Fruit fly (Drosophila melanogaster) whole organism, embryonic: Measurements from ENCODE around the gene CG42811.

Experiments used
- ATbp ChIP-seq: fragments of 200-800 bp; sonication (Bioruptor generic); optimal IDR thresholded peaks from 2 replicates; lab custom pipeline; 2017; ENCODE audit warnings: missing biosample characterization, mild to moderate bottlenecking, missing genetic modification characterization, missing genetic modification reagents
- Abd-B ChIP-seq: fragments of 200-800 bp; sonication (Bioruptor generic); optimal IDR thresholded peaks from 2 replicates; lab custom pipeline; 2018; ENCODE audit warnings: missing biosample characterization, mild to moderate bottlenecking, missing genetic modification characterization, moderate library complexity
- Antp ChIP-seq: fragments of 200-800 bp; sonication (Bioruptor generic); optimal IDR thresholded peaks from 3 replicates; lab custom pipeline; 2016; ENCODE audit warnings: missing biosample characterization, missing genetic modification characterization
- BEAF-32 ChIP-seq: fragments of 200-800 bp; sonication (Bioruptor generic); optimal IDR thresholded peaks from 3 replicates; lab custom pipeline; 2017; ENCODE audit warnings: missing biosample characterization, missing genetic modification characterization, mild to moderate bottlenecking, moderate library complexity, missing genetic modification reagents
- CG10654 ChIP-seq: fragments of 200-800 bp; sonication (Bioruptor generic); optimal IDR thresholded peaks from 2 replicates; lab custom pipeline; 2016; ENCODE audit warnings: missing biosample characterization, missing genetic modification characterization
- CG13287 ChIP-seq: fragments of 200-800 bp; sonication (Bioruptor generic); IDR thresholded peaks from 2 replicates; pipeline ENCODE4 v1.3.6; 2022; ENCODE audit warnings: missing biosample characterization, missing genetic modification characterization; ENCODE audit not compliant: partially characterized antibody
- CG1647 ChIP-seq: fragments of 200-800 bp; sonication (Bioruptor generic); optimal IDR thresholded peaks from 3 replicates; lab custom pipeline; 2016; ENCODE audit warnings: missing biosample characterization, missing genetic modification characterization
- CG3726 ChIP-seq: fragments of 200-800 bp; sonication (Bioruptor generic); IDR thresholded peaks from 3 replicates; pipeline ENCODE4, ENCODE4 v1.3.6; 2022; ENCODE audit warnings: missing biosample characterization, missing genetic modification characterization
- CG3995 ChIP-seq: fragments of 200-800 bp; sonication (Bioruptor generic); optimal IDR thresholded peaks from 3 replicates; lab custom pipeline; 2016; ENCODE audit warnings: missing biosample characterization, missing genetic modification characterization
- CG4617 ChIP-seq: fragments of 200-800 bp; sonication (Bioruptor generic); optimal IDR thresholded peaks from 3 replicates; lab custom pipeline; 2016; ENCODE audit warnings: missing biosample characterization, missing genetic modification characterization, borderline replicate concordance
- CG8924 ChIP-seq: fragments of 200-800 bp; optimal IDR thresholded peaks from 3 replicates; lab custom pipeline; 2019; ENCODE audit warnings: missing biosample characterization, mild to moderate bottlenecking, missing genetic modification characterization, moderate library complexity
- CG9437 ChIP-seq: fragments of 200-800 bp; sonication (Bioruptor generic); optimal IDR thresholded peaks from 2 replicates; lab custom pipeline; 2018; ENCODE audit warnings: missing biosample characterization, mild to moderate bottlenecking, missing genetic modification characterization
- CG9797 ChIP-seq: fragments of 200-800 bp; sonication (Bioruptor generic); optimal IDR thresholded peaks from 3 replicates; lab custom pipeline; 2018; ENCODE audit warnings: missing biosample characterization, mild to moderate bottlenecking, missing genetic modification characterization
- CoRest ChIP-seq: fragments of 200-800 bp; sonication (Bioruptor generic); optimal IDR thresholded peaks from 3 replicates; lab custom pipeline; 2018; ENCODE audit warnings: missing biosample characterization, mild to moderate bottlenecking, missing genetic modification characterization, moderate library complexity
- Dp ChIP-seq: fragments of 200-800 bp; sonication (Bioruptor generic); optimal IDR thresholded peaks from 2 replicates; lab custom pipeline; 2018; ENCODE audit warnings: missing biosample characterization, mild to moderate bottlenecking, missing genetic modification characterization, moderate library complexity
- Ets97D ChIP-seq: fragments of 200-800 bp; sonication (Bioruptor generic); optimal IDR thresholded peaks from 3 replicates; lab custom pipeline; 2016; ENCODE audit warnings: missing biosample characterization, missing genetic modification characterization
- Hr3 ChIP-seq: fragments of 200-800 bp; sonication (Bioruptor generic); optimal IDR thresholded peaks from 3 replicates; lab custom pipeline; 2016; ENCODE audit warnings: missing biosample characterization, missing genetic modification characterization
- MBD-R2 ChIP-seq: fragments of 200-800 bp; sonication (Bioruptor generic); IDR thresholded peaks from 2 replicates; pipeline ENCODE4 v1.3.6; 2022; ENCODE audit warnings: missing biosample characterization, missing genetic modification characterization
- MESR4 ChIP-seq: fragments of 200-800 bp; sonication (Bioruptor generic); optimal IDR thresholded peaks from 2 replicates; lab custom pipeline; 2018; ENCODE audit warnings: missing biosample characterization, mild to moderate bottlenecking, missing genetic modification characterization, moderate library complexity
- Myb ChIP-seq: fragments of 200-800 bp; sonication (Bioruptor generic); optimal IDR thresholded peaks from 2 replicates; lab custom pipeline; 2016; ENCODE audit warnings: missing biosample characterization, missing genetic modification characterization
- Nf-YA ChIP-seq: fragments of 200-800 bp; sonication (Bioruptor generic); IDR thresholded peaks from 2 replicates; pipeline ENCODE4 v1.3.6; 2022; ENCODE audit warnings: missing biosample characterization, missing genetic modification characterization
- Six4 ChIP-seq: fragments of 200-800 bp; sonication (Bioruptor generic); optimal IDR thresholded peaks from 2 replicates; lab custom pipeline; 2016; ENCODE audit warnings: missing biosample characterization, missing genetic modification characterization
- Trl ChIP-seq, 3 experiments: fragments of >200 bp in 2 of 3; fragments of 200-800 bp in 1 of 3; sonication (Bioruptor generic) in 1 of 3; optimal IDR thresholded peaks; 2 replicates in 1 of 3; 3 replicates in 2 of 3; lab custom pipeline; 2016 to 2017; ENCODE audit warnings: missing biosample characterization in 1 of 3, missing genetic modification characterization in 1 of 3
- YL-1 ChIP-seq: fragments of 200-800 bp; sonication (Bioruptor generic); optimal IDR thresholded peaks from 3 replicates; lab custom pipeline; 2017; ENCODE audit warnings: missing biosample characterization, mild to moderate bottlenecking, missing genetic modification characterization
- ac ChIP-seq: fragments of 200-800 bp; sonication (Bioruptor generic); optimal IDR thresholded peaks from 3 replicates; lab custom pipeline; 2017; ENCODE audit warnings: missing biosample characterization, mild to moderate bottlenecking, missing genetic modification characterization
- ato ChIP-seq: fragments of 200-800 bp; sonication (Bioruptor generic); IDR thresholded peaks from 2 replicates; pipeline ENCODE4 v1.3.6; 2022; ENCODE audit warnings: missing biosample characterization, missing genetic modification characterization; ENCODE audit not compliant: partially characterized antibody
- exex ChIP-seq: fragments of 200-800 bp; sonication (Bioruptor generic); optimal IDR thresholded peaks from 4 replicates; lab custom pipeline; 2018; ENCODE audit warnings: missing biosample characterization, mild to moderate bottlenecking, missing genetic modification characterization, moderate library complexity
- fd102C ChIP-seq: fragments of 200-800 bp; sonication (Bioruptor generic); optimal IDR thresholded peaks from 2 replicates; lab custom pipeline; 2018; ENCODE audit warnings: missing biosample characterization, mild to moderate bottlenecking, missing genetic modification characterization, moderate library complexity
- fd96Cb ChIP-seq: fragments of 200-800 bp; sonication (Bioruptor generic); optimal IDR thresholded peaks from 2 replicates; lab custom pipeline; 2018; ENCODE audit warnings: missing biosample characterization, mild to moderate bottlenecking, missing genetic modification characterization, moderate library complexity
- gfzf ChIP-seq: fragments of 200-800 bp; sonication (Bioruptor generic); optimal IDR thresholded peaks from 2 replicates; lab custom pipeline; 2016; ENCODE audit warnings: missing biosample characterization, mild to moderate bottlenecking, missing genetic modification characterization, moderate library complexity
- hkb ChIP-seq, 2 experiments: fragments of 200-800 bp in 1 of 2; fragments of >200 bp in 1 of 2; sonication (Bioruptor generic) in 1 of 2; IDR thresholded peaks in 1 of 2; optimal IDR thresholded peaks in 1 of 2; 2 replicates each; pipeline versions ENCODE4 v1.3.6 to Lab custom; 2017 to 2022; ENCODE audit warnings: missing biosample characterization in 1 of 2, missing genetic modification characterization in 1 of 2
- kah ChIP-seq: fragments of 200-800 bp; sonication (Bioruptor generic); optimal IDR thresholded peaks from 2 replicates; lab custom pipeline; 2018; ENCODE audit warnings: missing biosample characterization, mild to moderate bottlenecking, missing genetic modification characterization
- knrl ChIP-seq: fragments of 200-800 bp; sonication (Bioruptor generic); IDR thresholded peaks from 3 replicates; pipeline ENCODE4 v1.3.6; 2022; ENCODE audit warnings: missing biosample characterization, missing genetic modification characterization; ENCODE audit not compliant: partially characterized antibody
- mirr ChIP-seq: fragments of 200-800 bp; sonication (Bioruptor generic); optimal IDR thresholded peaks from 3 replicates; lab custom pipeline; 2018; ENCODE audit warnings: missing biosample characterization, mild to moderate bottlenecking, missing genetic modification characterization
- mld ChIP-seq: fragments of 200-800 bp; sonication (Bioruptor generic); IDR thresholded peaks from 3 replicates; pipeline ENCODE4 v1.3.6; 2022; ENCODE audit warnings: missing biosample characterization, missing genetic modification characterization; ENCODE audit not compliant: partially characterized antibody
- oc ChIP-seq: fragments of 200-800 bp; sonication (Bioruptor generic); optimal IDR thresholded peaks from 2 replicates; lab custom pipeline; 2018; ENCODE audit warnings: missing biosample characterization, mild to moderate bottlenecking, missing genetic modification characterization, moderate library complexity
- pzg ChIP-seq: fragments of 200-800 bp; sonication (Bioruptor generic); optimal IDR thresholded peaks from 3 replicates; lab custom pipeline; 2018; ENCODE audit warnings: missing biosample characterization, mild to moderate bottlenecking, missing genetic modification characterization, moderate library complexity
- sens-2 ChIP-seq: fragments of 200-800 bp; sonication (Bioruptor generic); IDR thresholded peaks from 2 replicates; pipeline ENCODE4 v1.3.6; 2022; ENCODE audit warnings: missing biosample characterization, missing genetic modification characterization
- stwl ChIP-seq: fragments of 200-800 bp; sonication (Bioruptor generic); optimal IDR thresholded peaks from 3 replicates; lab custom pipeline; 2018; ENCODE audit warnings: missing biosample characterization, mild to moderate bottlenecking, missing genetic modification characterization, moderate library complexity
- trem ChIP-seq: fragments of 200-800 bp; optimal IDR thresholded peaks from 3 replicates; lab custom pipeline; 2019; ENCODE audit warnings: missing biosample characterization, mild to moderate bottlenecking, missing genetic modification characterization, moderate library complexity

CG42811 gene

dm6 chr3R:24359957-24360356 is 7.1 kb downstream of the CG42811 start, which contains the start of gene CG18528 (continued):
- no peak for TF ChIP-seq ac (GFP tag; lab: Kevin White, UChicago)
- no peak for TF ChIP-seq fd102C
- no peak for TF ChIP-seq mirr (GFP tag; lab: Kevin White, UChicago)
- TF ChIP-seq knrl (GFP tag; lab: Robert Waterston, UW) = peak; percentile 15; the same call in 1 of the 3 replicates
- no peak for TF ChIP-seq Six4
- peak; percentile 82 for TF ChIP-seq Abd-B (GFP tag; lab: Kevin White, UChicago)
- no peak for TF ChIP-seq Antp (GFP tag; lab: Kevin White, UChicago)
- TF ChIP-seq hkb (optimal IDR thresholded peaks at IDR 0.05; lab: Kevin White, UChicago) = no peak
- no peak for TF ChIP-seq hkb (GFP tag; IDR thresholded peaks at IDR 0.05; lab: Robert Waterston, UW)
- no peak for TF ChIP-seq Nf-YA
- peak; percentile 6 for TF ChIP-seq exex
- no peak for TF ChIP-seq Hr3 (GFP tag; lab: Kevin White, UChicago)
- no peak for TF ChIP-seq oc
- peak; percentile 64 for TF ChIP-seq CoRest (tag; lab: Kevin White, UChicago)
- no peak for TF ChIP-seq CG1647 (GFP tag; lab: Kevin White, UChicago)
- no peak for TF ChIP-seq kah (GFP tag; lab: Kevin White, UChicago)
- TF ChIP-seq mld (GFP tag; lab: Robert Waterston, UW) = no peak
- peak; percentile 80 for TF ChIP-seq MBD-R2
- no peak for TF ChIP-seq sens-2

dm6 chr3R:24357698-24358097 is 9.3 kb downstream of the CG42811 start, which contains the start of gene Golgin84:
TSS of gene Golgin84 (minus strand) at chr3R:24357938.
- 0 out of 3 replicates have a peak, but pooled peaks have one; percentile 28 for TF ChIP-seq CG3726 (GFP tag; lab: Robert Waterston, UW)
- peak; percentile 67 for TF ChIP-seq CG4617 (GFP tag; lab: Kevin White, UChicago)
- TF ChIP-seq trem = peak; percentile 10
- TF ChIP-seq Ets97D = peak; percentile 16
- TF ChIP-seq MBD-R2 = peak; percentile 47
- TF ChIP-seq Dp (GFP tag; lab: Kevin White, UChicago) = peak; percentile 21
- no peak for TF ChIP-seq CG8924
- peak; percentile 16 for TF ChIP-seq BEAF-32 (GFP tag; lab: Kevin White, UChicago)
- peak; percentile 22; the same call in 1 of the 2 replicates for TF ChIP-seq ato (GFP tag; lab: Robert Waterston, UW)
- peak; percentile 59 for TF ChIP-seq MESR4 (GFP tag; lab: Kevin White, UChicago)
- peak; percentile 16; the same call in 1 of the 2 replicates for TF ChIP-seq CG13287 (GFP tag; lab: Robert Waterston, UW)
- TF ChIP-seq Trl (optimal IDR thresholded peaks at IDR 0.05; lab: Kevin White, UChicago) = no peak
- no peak for TF ChIP-seq Trl (GFP tag; optimal IDR thresholded peaks at IDR 0.05; lab: Kevin White, UChicago)
- no peak for TF ChIP-seq ATbp (GFP tag; lab: Kevin White, UChicago)
- peak; percentile 94 for TF ChIP-seq Myb (GFP tag; lab: Kevin White, UChicago)
- TF ChIP-seq CG9437 (GFP tag; lab: Kevin White, UChicago) = peak; percentile 89
- TF ChIP-seq CG9797 (GFP tag; lab: Kevin White, UChicago) = peak; percentile 62
- TF ChIP-seq pzg (GFP tag; lab: Kevin White, UChicago) = peak; percentile 36
- TF ChIP-seq CG3995 (GFP tag; lab: Kevin White, UChicago) = peak; percentile 24
- TF ChIP-seq gfzf = peak; percentile 71
- TF ChIP-seq CG10654 (GFP tag; lab: Kevin White, UChicago) = no peak
- peak; percentile 26 for TF ChIP-seq YL-1
- no peak for TF ChIP-seq fd96Cb (tag; lab: Kevin White, UChicago)
- TF ChIP-seq stwl (tag; lab: Kevin White, UChicago) = peak; percentile 40
